Worm (Caenorhabditis elegans): Measurements from ENCODE around the gene vps-60.

vps-60 gene

DNA sequence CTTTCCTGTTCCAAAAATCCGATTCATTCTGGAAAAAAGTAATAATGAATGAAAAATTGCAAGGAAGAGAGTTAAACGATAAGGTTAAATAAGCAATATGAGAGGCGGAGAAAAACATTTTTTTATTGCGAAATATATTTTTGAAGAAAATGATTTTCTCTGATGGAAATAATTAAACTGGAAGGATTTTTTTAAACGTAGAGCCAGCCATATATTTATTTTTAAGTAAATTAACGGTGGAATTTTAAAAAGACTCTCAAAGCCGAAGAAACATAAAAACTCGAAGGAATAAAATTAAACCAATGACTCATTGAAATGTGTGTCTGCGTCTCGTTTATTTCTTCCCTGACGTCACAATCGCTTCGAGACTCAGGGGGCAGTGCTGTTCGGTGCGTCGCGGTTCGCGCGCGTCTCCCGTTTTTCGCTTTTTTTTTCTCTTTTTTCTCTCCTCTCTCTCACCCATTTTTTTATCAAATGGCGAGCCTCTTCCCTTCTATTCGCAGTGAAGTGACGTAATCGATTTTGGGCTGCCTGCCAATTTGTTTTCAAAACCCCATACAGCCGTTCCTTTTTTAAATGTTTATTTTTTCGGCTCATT is at the start of gene vps-60:
Gene vps-60 (minus strand): TSS at position 30 of the 598 bp plus-strand sequence.
- TF ChIP-seq ref-1 (GFP tag; conservative IDR thresholded peaks at IDR 0.05), result no peak
- no peak for TF ChIP-seq T22C8.4 (GFP tag; IDR thresholded peaks at IDR 0.05)
- 0 out of 2 replicates have a peak, but pooled peaks have one; percentile 31 for TF ChIP-seq ztf-23 (GFP tag; IDR thresholded peaks at IDR 0.05)
- TF ChIP-seq ztf-29 (GFP tag; IDR thresholded peaks at IDR 0.05), result no peak
- TF ChIP-seq klf-2 (GFP tag; conservative IDR thresholded peaks at IDR 0.05), result no peak
- no peak for TF ChIP-seq tab-1 (GFP tag; IDR thresholded peaks at IDR 0.05)
- peak; percentile 71 for TF ChIP-seq cog-1 (tag; optimal IDR thresholded peaks at IDR 0.05)
- TF ChIP-seq flt-1 (GFP tag; IDR thresholded peaks at IDR 0.05), result 0 out of 2 replicates have a peak, but pooled peaks have one; percentile 26
- TF ChIP-seq med-1 (GFP tag; optimal IDR thresholded peaks at IDR 0.05; ENCODE audit: insufficient read depth), result no peak

DNA sequence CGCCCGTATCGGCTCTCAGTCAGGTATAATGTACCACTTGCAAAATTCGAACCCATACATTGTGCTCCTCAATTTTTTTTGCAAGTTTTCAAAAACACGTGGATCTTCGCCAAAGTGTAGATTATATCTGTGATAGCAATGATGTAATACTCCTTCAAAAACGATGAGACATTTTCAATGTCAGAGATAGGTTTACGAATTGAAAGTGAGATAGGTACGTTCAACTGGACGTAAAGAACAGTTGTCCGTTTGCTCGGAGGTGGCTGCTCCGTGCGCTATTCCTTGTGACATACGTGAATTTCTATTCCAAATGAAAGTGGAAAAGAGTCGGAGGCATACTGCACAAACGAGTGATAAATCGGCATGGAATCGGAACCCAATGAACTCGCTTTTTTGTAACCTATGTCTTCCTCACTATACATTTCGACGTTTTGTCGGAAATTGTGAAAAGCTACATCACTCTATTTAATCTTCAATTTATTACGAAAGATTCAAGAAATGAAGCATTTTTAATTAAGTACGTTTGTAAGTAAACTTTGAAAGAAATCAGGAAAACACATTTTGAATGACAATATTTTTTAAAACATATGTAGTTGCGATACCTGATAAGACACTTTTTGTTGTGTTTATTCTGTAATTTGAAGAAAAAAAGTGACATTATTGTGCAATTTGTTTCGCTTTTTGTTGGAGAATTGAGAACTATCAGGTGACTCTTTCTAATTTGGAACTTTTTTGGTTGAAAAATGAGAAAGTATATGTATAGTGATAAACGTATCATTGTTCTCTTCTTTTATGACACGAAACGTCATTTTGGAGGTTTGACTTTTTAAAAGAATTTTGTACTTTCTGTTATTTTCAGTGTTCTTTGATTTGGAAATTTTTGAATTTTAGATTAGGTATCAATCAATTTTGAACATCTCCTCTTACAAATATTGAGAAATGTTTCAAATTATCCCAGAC is 48.8 kb upstream of the vps-60 start:
- no peak for TF ChIP-seq cog-1 (tag; optimal IDR thresholded peaks at IDR 0.05)
- no peak for TF ChIP-seq med-1 (GFP tag; optimal IDR thresholded peaks at IDR 0.05; ENCODE audit: insufficient read depth)
- TF ChIP-seq ztf-29 (GFP tag; IDR thresholded peaks at IDR 0.05), result no peak
- no peak for TF ChIP-seq klf-2 (GFP tag; conservative IDR thresholded peaks at IDR 0.05)
- no peak for TF ChIP-seq ztf-23 (GFP tag; IDR thresholded peaks at IDR 0.05)
- TF ChIP-seq T22C8.4 (GFP tag; IDR thresholded peaks at IDR 0.05), result no peak
- no peak for TF ChIP-seq ref-1 (GFP tag; conservative IDR thresholded peaks at IDR 0.05)
- TF ChIP-seq flt-1 (GFP tag; IDR thresholded peaks at IDR 0.05), result no peak
- no peak for TF ChIP-seq tab-1 (GFP tag; IDR thresholded peaks at IDR 0.05)

DNA sequence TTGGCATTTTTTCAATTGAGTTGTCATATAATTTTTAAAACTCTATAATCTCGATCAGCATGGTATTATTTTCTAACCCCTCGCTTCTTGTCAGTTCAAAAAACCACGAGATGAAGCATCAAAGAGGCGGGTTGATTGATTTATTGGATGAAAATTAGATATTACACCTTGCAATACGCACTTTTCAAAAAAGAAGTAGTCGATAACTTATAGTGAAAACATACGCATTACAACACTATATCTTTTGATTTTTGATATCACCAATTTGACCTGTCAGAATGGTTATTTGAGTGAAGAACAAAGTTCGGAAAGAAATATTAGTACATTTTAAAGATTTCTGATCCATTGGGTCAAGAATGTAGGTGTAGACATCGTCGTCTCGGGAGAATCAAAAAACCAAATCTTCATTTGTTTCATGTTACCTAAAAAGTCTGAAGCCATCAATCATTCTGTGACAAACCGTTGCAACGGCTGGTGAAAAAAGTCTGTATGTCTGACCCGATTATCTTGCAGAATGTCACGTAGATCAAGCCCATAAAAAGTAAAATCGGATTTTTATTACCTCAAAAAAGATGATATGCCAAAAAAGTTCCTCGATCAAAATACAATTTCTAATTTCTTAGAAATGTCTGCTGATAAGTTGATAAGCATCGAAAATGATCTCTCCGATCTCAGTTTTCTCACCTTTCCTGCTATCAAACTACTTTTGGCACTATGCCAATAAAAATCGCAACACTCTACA is 47.3 kb upstream of the vps-60 start:
- no peak for TF ChIP-seq ztf-23 (GFP tag; IDR thresholded peaks at IDR 0.05)
- TF ChIP-seq ref-1 (GFP tag; conservative IDR thresholded peaks at IDR 0.05), result no peak
- no peak for TF ChIP-seq cog-1 (tag; optimal IDR thresholded peaks at IDR 0.05)
- no peak for TF ChIP-seq med-1 (GFP tag; optimal IDR thresholded peaks at IDR 0.05; ENCODE audit: insufficient read depth)
- TF ChIP-seq klf-2 (GFP tag; conservative IDR thresholded peaks at IDR 0.05), result no peak
- TF ChIP-seq flt-1 (GFP tag; IDR thresholded peaks at IDR 0.05), result no peak
- TF ChIP-seq tab-1 (GFP tag; IDR thresholded peaks at IDR 0.05), result no peak
- no peak for TF ChIP-seq T22C8.4 (GFP tag; IDR thresholded peaks at IDR 0.05)
- no peak for TF ChIP-seq ztf-29 (GFP tag; IDR thresholded peaks at IDR 0.05)

DNA sequence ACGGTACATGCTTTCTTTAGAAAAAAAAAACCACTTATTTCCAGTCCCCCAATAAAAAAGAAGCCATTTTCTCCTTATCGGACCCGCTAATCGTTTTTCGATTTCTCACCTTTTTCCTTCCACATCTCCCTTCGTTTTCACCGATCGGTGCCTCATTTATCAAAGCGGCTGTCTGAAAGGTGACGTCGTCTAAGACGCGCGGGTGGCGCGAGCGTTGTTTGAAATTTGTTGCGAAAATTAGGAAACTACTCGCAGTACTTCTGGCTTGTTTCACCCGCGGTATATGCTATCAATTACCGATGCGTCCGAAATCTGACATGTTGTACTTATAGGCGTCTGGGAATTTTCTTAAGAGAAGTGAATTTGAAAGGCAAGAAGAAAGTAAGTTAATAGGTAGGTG is 46.2 kb upstream of the vps-60 start:
- TF ChIP-seq cog-1 (tag; optimal IDR thresholded peaks at IDR 0.05), result no peak
- no peak for TF ChIP-seq flt-1 (GFP tag; IDR thresholded peaks at IDR 0.05)
- no peak for TF ChIP-seq tab-1 (GFP tag; IDR thresholded peaks at IDR 0.05)
- no peak for TF ChIP-seq ztf-23 (GFP tag; IDR thresholded peaks at IDR 0.05)
- no peak for TF ChIP-seq T22C8.4 (GFP tag; IDR thresholded peaks at IDR 0.05)
- TF ChIP-seq ztf-29 (GFP tag; IDR thresholded peaks at IDR 0.05), result no peak
- TF ChIP-seq med-1 (GFP tag; optimal IDR thresholded peaks at IDR 0.05; ENCODE audit: insufficient read depth), result no peak
- no peak for TF ChIP-seq klf-2 (GFP tag; conservative IDR thresholded peaks at IDR 0.05)
- no peak for TF ChIP-seq ref-1 (GFP tag; conservative IDR thresholded peaks at IDR 0.05)

DNA sequence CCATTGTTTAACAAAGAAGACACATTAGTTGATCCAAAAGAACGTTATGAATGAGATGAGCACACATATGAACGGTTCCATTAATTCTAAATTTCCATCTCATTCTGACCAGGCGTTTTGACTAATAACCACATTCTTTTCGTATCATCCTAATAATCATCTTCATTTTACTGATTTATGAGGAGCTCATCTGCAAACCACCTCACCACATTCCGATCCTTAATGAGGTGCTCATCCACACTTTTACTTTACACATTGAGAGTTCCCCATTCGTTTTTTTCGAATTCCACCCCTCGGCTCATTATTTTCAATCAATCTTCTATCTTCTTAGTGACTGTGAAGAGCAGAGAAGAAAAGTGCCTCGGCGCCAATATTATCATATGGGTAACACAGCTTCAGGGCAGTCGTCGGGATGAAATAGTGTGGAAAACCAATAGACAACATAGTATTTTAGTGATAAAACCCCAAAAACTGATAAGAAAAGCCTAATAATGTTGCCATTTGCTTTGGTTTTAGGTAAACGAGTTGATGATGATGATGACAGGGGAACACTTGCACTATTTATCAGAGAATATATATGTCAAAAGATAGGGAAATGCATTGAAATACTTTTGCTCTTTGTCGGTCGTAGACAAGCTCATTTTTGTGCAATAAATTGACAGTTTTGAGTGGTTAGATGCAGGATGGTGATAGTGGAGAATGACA is 45.2 kb upstream of the vps-60 start:
- TF ChIP-seq T22C8.4 (GFP tag; IDR thresholded peaks at IDR 0.05) (no peak), flt-1 (GFP tag; IDR thresholded peaks at IDR 0.05) (no peak), klf-2 (GFP tag; conservative IDR thresholded peaks at IDR 0.05) (no peak), med-1 (GFP tag; optimal IDR thresholded peaks at IDR 0.05; ENCODE audit: insufficient read depth) (no peak), ztf-23 (GFP tag; IDR thresholded peaks at IDR 0.05) (no peak), tab-1 (GFP tag; IDR thresholded peaks at IDR 0.05) (no peak), ztf-29 (GFP tag; IDR thresholded peaks at IDR 0.05) (no peak), ref-1 (GFP tag; conservative IDR thresholded peaks at IDR 0.05) (no peak), cog-1 (tag; optimal IDR thresholded peaks at IDR 0.05) (no peak)

DNA sequence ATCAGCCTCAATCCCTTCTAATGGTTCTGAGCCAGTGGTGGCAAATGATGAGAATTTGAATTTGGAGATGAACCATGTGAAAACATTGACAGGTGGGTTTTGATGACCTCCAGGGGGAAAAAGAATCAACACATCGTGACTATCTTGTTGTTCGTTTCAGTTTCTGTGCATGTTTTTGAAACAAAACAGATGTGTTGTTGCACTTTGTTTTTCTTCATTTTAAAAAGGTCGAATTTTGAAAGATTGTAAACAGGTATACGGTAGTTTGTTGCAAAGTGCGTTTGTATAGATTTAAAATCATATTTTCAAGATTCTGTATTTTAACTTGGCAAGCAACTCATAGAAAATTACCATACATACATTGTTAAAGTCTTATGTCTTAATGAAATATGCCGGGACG is 44.4 kb upstream of the vps-60 start:
- TF ChIP-seq ref-1 (GFP tag; conservative IDR thresholded peaks at IDR 0.05), result no peak

DNA sequence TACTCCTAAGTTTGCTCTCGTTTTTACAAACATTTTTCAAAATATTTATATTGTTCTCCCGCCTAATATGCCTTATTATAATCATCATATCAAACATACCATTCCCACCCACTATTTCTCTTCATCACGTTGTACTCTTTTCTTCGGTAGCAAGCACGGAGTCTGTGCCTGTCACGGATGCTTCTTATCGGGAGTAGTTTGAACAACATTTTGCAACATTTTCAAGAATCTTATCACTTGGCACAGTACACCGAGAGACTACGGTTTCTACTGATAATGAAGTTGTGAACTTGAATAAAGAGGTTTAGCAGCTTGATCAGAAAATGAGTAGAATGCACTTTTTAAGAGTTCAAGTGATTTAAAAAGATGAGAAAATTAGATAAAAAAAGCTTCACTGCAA is 42.3 kb upstream of the vps-60 start:
- TF ChIP-seq ref-1 (GFP tag; conservative IDR thresholded peaks at IDR 0.05) (no peak), flt-1 (GFP tag; IDR thresholded peaks at IDR 0.05) (no peak), klf-2 (GFP tag; conservative IDR thresholded peaks at IDR 0.05) (no peak)

DNA sequence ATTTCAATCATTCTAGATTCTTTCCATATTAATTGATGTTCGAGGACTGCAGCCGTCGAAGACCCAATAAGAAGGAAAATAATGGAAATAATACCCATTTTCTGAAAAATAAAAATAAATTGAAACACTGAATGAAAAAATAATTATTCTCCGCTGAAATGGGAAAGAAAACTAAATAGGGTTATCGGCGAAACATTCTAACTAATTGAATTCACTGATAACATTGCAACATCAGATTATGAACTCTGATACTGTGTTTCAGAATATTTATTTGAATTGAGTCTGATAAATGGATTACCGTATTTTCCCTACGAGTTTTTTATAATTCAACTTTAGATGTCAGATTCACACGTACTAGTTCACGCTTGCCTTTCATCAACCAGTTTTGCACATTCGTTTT is 37.2 kb upstream of the vps-60 start, which contains the start of gene asp-13:
Gene asp-13 (minus strand): TSS at position 101 of the 400 bp plus-strand sequence.
- TF ChIP-seq klf-2 (GFP tag; conservative IDR thresholded peaks at IDR 0.05) (no peak), ztf-29 (GFP tag; IDR thresholded peaks at IDR 0.05) (no peak), flt-1 (GFP tag; IDR thresholded peaks at IDR 0.05) (no peak), ref-1 (GFP tag; conservative IDR thresholded peaks at IDR 0.05) (no peak), ztf-23 (GFP tag; IDR thresholded peaks at IDR 0.05) (no peak), med-1 (GFP tag; optimal IDR thresholded peaks at IDR 0.05; ENCODE audit: insufficient read depth) (no peak), cog-1 (tag; optimal IDR thresholded peaks at IDR 0.05) (no peak), T22C8.4 (GFP tag; IDR thresholded peaks at IDR 0.05) (no peak), tab-1 (GFP tag; IDR thresholded peaks at IDR 0.05) (no peak)

All from whole organism, midembryonic.